Worm (Caenorhabditis elegans) whole organism, L4 larva: ENCODE measurements around the gene Y39A3B.1.

ENCODE experiments used
- aha-1 ChIP-seq: fragments of 150-350 bp; peaks from one replicate; lab custom pipeline; 2014; ENCODE audit warnings: missing biosample characterization, missing genetic modification characterization
- ceh-32 ChIP-seq: sonication (generic microtip); optimal IDR thresholded peaks from 2 replicates; lab custom pipeline; 2016; ENCODE audit warnings: mild to moderate bottlenecking, missing genetic modification characterization, missing compliant biosample characterization; ENCODE audit not compliant: poor library complexity
- ceh-62 ChIP-seq: sonication (generic microtip); optimal IDR thresholded peaks from 2 replicates; lab custom pipeline; 2017; ENCODE audit warnings: missing biosample characterization, missing genetic modification characterization
- egl-27 ChIP-seq: sonication (generic microtip); optimal IDR thresholded peaks from 3 replicates; lab custom pipeline; 2017; ENCODE audit warnings: missing biosample characterization, missing genetic modification reagents, missing genetic modification characterization
- egl-43 ChIP-seq: fragments of 200-800 bp; sonication (Bioruptor generic); IDR thresholded peaks from 2 replicates; pipeline ENCODE4 v1.3.6; 2022; ENCODE audit warnings: missing genetic modification reagents, missing genetic modification characterization, missing compliant biosample characterization
- fkh-10 ChIP-seq: fragments of 150-350 bp; optimal IDR thresholded peaks from 2 replicates; lab custom pipeline; 2014; ENCODE audit warnings: missing biosample characterization, missing genetic modification reagents, missing genetic modification characterization
- lin-15B ChIP-seq: fragments of 150-350 bp; sonication (generic microtip); optimal IDR thresholded peaks from 3 replicates; lab custom pipeline; 2014; ENCODE audit warnings: missing biosample characterization, missing genetic modification characterization
- lsy-2 ChIP-seq, 2 experiments: fragments of 150-350 bp in 1 of 2; sonication (generic microtip) in 1 of 2; optimal IDR thresholded peaks; 2 replicates each; lab custom pipeline; 2014 to 2017; ENCODE audit warnings: missing biosample characterization in 2 of 2, missing genetic modification characterization in 2 of 2
- mes-2 ChIP-seq: sonication (generic microtip); optimal IDR thresholded peaks from 2 replicates; lab custom pipeline; 2016; ENCODE audit warnings: missing genotype, mild to moderate bottlenecking, missing genetic modification characterization, missing compliant biosample characterization; ENCODE audit not compliant: poor library complexity, severe bottlenecking
- nhr-28 ChIP-seq: fragments of 150-350 bp; optimal IDR thresholded peaks from 2 replicates; lab custom pipeline; 2014; ENCODE audit warnings: missing biosample characterization, missing genetic modification characterization
- pqm-1 ChIP-seq: sonication (generic microtip); optimal IDR thresholded peaks from 2 replicates; lab custom pipeline; 2017; ENCODE audit warnings: missing biosample characterization, missing genetic modification characterization
- snpc-4 ChIP-seq: fragments of 150-350 bp; optimal IDR thresholded peaks from 2 replicates; lab custom pipeline; 2014; ENCODE audit warnings: missing biosample characterization, missing genetic modification characterization
- ztf-11 ChIP-seq: fragments of 150-350 bp; optimal IDR thresholded peaks from 2 replicates; lab custom pipeline; 2014; ENCODE audit warnings: missing biosample characterization, missing genetic modification characterization

DNA sequence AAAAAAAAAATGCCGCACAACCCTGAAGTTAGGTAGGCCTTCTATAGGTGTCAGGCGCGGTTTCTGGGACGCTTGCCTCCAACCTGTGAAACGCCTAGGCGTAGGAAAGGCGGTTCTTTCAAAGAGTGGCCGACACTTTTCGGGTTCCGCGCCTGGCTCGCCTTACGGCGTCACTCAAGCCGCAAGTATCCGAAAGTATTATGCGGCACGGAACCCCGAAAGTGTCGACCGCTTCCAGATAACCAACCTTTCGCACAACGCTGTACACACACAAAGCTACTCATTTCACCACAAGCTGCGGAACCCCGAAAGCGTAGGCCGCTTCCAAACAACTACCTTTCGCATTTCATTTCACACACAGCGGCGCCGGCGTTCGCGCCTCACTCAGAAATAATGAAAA, 42.7 kb upstream of the Y39A3B.1 start:
- no peak for TF ChIP-seq lin-15B (tag; lab: Kevin White, UChicago)
- no peak for TF ChIP-seq egl-27
- TF ChIP-seq snpc-4 (tag; lab: Kevin White, UChicago) = no peak
- TF ChIP-seq ceh-32 (tag; lab: Kevin White, UChicago) = no peak
- TF ChIP-seq pqm-1 = no peak
- TF ChIP-seq lsy-2 (tag; optimal IDR thresholded peaks at IDR 0.05; lab: Kevin White, UChicago) = no peak
- no peak for TF ChIP-seq ztf-11 (tag; lab: Kevin White, UChicago)
- no peak for TF ChIP-seq aha-1
- no peak for TF ChIP-seq ceh-62
- TF ChIP-seq nhr-28 = no peak
- TF ChIP-seq fkh-10 (GFP tag; lab: Kevin White, UChicago) = no peak
- 0 out of 2 replicates have a peak, but pooled peaks have one; percentile 27 for TF ChIP-seq egl-43 (GFP tag; lab: Robert Waterston, UW)
- no peak for TF ChIP-seq mes-2 (tag; lab: Kevin White, UChicago)
